Worm (Caenorhabditis elegans): ENCODE results near the gene K02A2.5.

DNA sequence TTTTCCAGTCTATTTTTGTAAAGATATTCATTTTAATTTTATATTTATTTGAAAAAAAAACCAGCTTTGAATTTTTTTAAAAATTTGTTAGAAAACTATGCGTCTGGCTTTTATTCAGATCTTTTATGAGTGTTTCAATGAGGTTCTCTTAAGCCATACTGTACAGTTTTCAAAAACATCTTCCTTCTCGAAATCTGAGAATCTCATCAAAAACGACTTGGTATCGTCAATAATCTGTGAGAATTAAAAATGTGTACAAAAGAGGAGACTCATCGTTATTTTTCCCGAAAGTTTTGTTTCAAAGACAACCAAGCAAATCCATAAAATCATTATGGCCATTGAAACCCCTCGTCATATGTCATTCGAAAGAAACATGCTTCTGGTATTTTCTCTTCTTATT is 47.4 kb upstream of the K02A2.5 start, which contains the start of gene D1022.2:
- TF ChIP-seq nhr-237 (tag; optimal IDR thresholded peaks at IDR 0.05) (no peak), sem-2 (GFP tag; optimal IDR thresholded peaks at IDR 0.05) (no peak), ces-1 (GFP tag; optimal IDR thresholded peaks at IDR 0.05) (no peak), ztf-11 (tag; optimal IDR thresholded peaks at IDR 0.05) (no peak), nhr-76 (tag; optimal IDR thresholded peaks at IDR 0.05) (no peak), unc-62 (GFP tag; optimal IDR thresholded peaks at IDR 0.05) (no peak), elt-3 (tag; optimal IDR thresholded peaks at IDR 0.05) (no peak), unc-39 (tag; optimal IDR thresholded peaks at IDR 0.05) (no peak), lsy-2 (tag; optimal IDR thresholded peaks at IDR 0.05) (no peak), blmp-1 (tag; optimal IDR thresholded peaks at IDR 0.05) (no peak)

Data from whole organism, mixed stage, embryonic.